5 worm cellular contexts compared by ENCODE assay signal in the genomic region with DNA sequence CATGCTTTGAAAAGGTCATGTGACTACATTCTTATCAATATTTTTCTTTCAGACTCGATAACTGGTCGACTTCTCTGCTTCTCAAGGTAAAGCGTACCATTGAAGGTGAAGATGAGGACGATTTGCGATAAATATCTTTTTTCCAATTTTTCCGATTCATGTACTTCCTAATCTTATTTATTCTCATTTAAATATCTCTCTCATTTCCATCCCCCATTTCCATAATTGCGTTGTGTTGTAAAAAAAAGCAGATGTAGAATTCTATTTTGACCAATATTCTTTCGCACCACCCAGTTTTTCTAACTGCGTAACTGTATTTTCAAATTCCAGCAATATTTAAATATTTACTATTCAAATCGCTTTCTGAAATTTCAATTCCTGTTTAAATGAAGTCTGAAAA.
TF ChIP-seq lines count a peak whose summit lies in the region.

D1014.4 (plus strand) TSS at position 301 of the 400 bp plus-strand sequence.

TF ChIP-seq in whole organism, L1 larva, 84 proteins besides CTCF, POLR2A, EP300 and RAD21:
- TF ChIP-seq nhr-85 (tag; lab: Kevin White, UChicago) (peak; percentile 15), ets-5 (GFP tag; IDR thresholded peaks at IDR 0.05; lab: Robert Waterston, UW) (no peak), lin-35 (GFP tag; optimal IDR thresholded peaks at IDR 0.05; lab: Kevin White, UChicago) (peak in 1 of 2 experiments; percentile 15), elt-2 (tag; optimal IDR thresholded peaks at IDR 0.05; lab: Kevin White, UChicago) (peak; percentile 21)

TF ChIP-seq in whole organism, L3 larva, 47 proteins besides CTCF, POLR2A, EP300 and RAD21:
- no peak for TF ChIP-seq hmg-11 (tag; optimal IDR thresholded peaks at IDR 0.05; lab: Kevin White, UChicago)
- TF ChIP-seq elt-2 (tag; optimal IDR thresholded peaks at IDR 0.05; lab: Kevin White, UChicago): peak; percentile 34
- no peak for TF ChIP-seq ztf-4 (tag; optimal IDR thresholded peaks at IDR 0.05; lab: Kevin White, UChicago)

TF ChIP-seq in whole organism, L4 larva, 104 proteins besides CTCF, POLR2A, EP300 and RAD21:
- TF ChIP-seq skn-1 (tag; optimal IDR thresholded peaks at IDR 0.05; lab: Kevin White, UChicago) (no peak), R02D3.7 (tag; optimal IDR thresholded peaks at IDR 0.05; lab: Kevin White, UChicago) (no peak), mdt-29 (GFP tag; IDR thresholded peaks at IDR 0.05; lab: Robert Waterston, UW) (no peak), zfp-3 (GFP tag; conservative IDR thresholded peaks at IDR 0.05; lab: Robert Waterston, UW) (no peak), hlh-30 (tag; optimal IDR thresholded peaks at IDR 0.05; lab: Kevin White, UChicago; ENCODE audit: insufficient read depth) (peak; percentile 46), dve-1 (tag; optimal IDR thresholded peaks at IDR 0.05; lab: Kevin White, UChicago; ENCODE audit: insufficient read depth) (peak; percentile 5), vab-7 (GFP tag; IDR thresholded peaks at IDR 0.05; lab: Robert Waterston, UW) (no peak), saeg-2 (GFP tag; IDR thresholded peaks at IDR 0.05; lab: Robert Waterston, UW) (no peak), nhr-237 (tag; optimal IDR thresholded peaks at IDR 0.05; lab: Kevin White, UChicago) (no peak), daf-16 (GFP tag; optimal IDR thresholded peaks at IDR 0.05; lab: Kevin White, UChicago) (no peak), daf-16 (tag; optimal IDR thresholded peaks at IDR 0.05; lab: Kevin White, UChicago) (peak; percentile 67), F37D6.2 (tag; optimal IDR thresholded peaks at IDR 0.05; lab: Kevin White, UChicago) (no peak)

TF ChIP-seq in whole organism, mixed stage, embryonic, 35 proteins besides CTCF, POLR2A, EP300 and RAD21:
- TF ChIP-seq zip-8 (tag; optimal IDR thresholded peaks at IDR 0.05; lab: Kevin White, UChicago) (no peak), elt-3 (tag; optimal IDR thresholded peaks at IDR 0.05; lab: Kevin White, UChicago) (no peak), ces-1 (GFP tag; optimal IDR thresholded peaks at IDR 0.05; lab: Kevin White, UChicago) (peak; percentile 6), drap-1 (GFP tag; optimal IDR thresholded peaks at IDR 0.05; lab: Kevin White, UChicago) (no peak), flh-1 (GFP tag; optimal IDR thresholded peaks at IDR 0.05; lab: Kevin White, UChicago) (no peak), nhr-28 (tag; optimal IDR thresholded peaks at IDR 0.05; lab: Kevin White, UChicago) (no peak), M03D4.4 (tag; optimal IDR thresholded peaks at IDR 0.05; lab: Kevin White, UChicago) (no peak), pha-4 (tag; optimal IDR thresholded peaks at IDR 0.05; lab: Kevin White, UChicago) (no peak)

TF ChIP-seq in whole organism, young adult, 124 proteins besides CTCF, POLR2A, EP300 and RAD21:
- no peak for TF ChIP-seq ceh-91 (GFP tag; IDR thresholded peaks at IDR 0.05; lab: Robert Waterston, UW)
- peak; percentile 14 for TF ChIP-seq nhr-80 (tag; optimal IDR thresholded peaks at IDR 0.05; lab: Kevin White, UChicago)
- TF ChIP-seq B0261.1 (tag; optimal IDR thresholded peaks at IDR 0.05; lab: Kevin White, UChicago): no peak
- TF ChIP-seq hmg-20 (GFP tag; IDR thresholded peaks at IDR 0.05; lab: Robert Waterston, UW): no peak
